Worm (Caenorhabditis elegans): ENCODE results near the gene T26E4.3.

ce11 chrV:15809543-15809942, 26.9 kb downstream of the T26E4.3 start, which contains the start of gene srsx-36:
- TF ChIP-seq unc-39 (tag; optimal IDR thresholded peaks at IDR 0.05) (no peak), unc-62 (GFP tag; optimal IDR thresholded peaks at IDR 0.05) (no peak), ces-1 (GFP tag; optimal IDR thresholded peaks at IDR 0.05) (no peak), nhr-12 (tag; optimal IDR thresholded peaks at IDR 0.05) (no peak), blmp-1 (tag; optimal IDR thresholded peaks at IDR 0.05) (no peak), snpc-4 (tag; optimal IDR thresholded peaks at IDR 0.05) (no peak), nhr-76 (tag; optimal IDR thresholded peaks at IDR 0.05) (no peak), mab-5 (tag; optimal IDR thresholded peaks at IDR 0.05) (no peak), sem-2 (GFP tag; optimal IDR thresholded peaks at IDR 0.05) (no peak)
